Worm (Caenorhabditis elegans) whole organism, L2 larva: ENCODE measurements around the gene K09C4.10.

Experiments used
- C34F6.9 ChIP-seq: fragments of 150-350 bp; optimal IDR thresholded peaks from 2 replicates; lab custom pipeline; 2014; ENCODE audit warnings: missing biosample characterization, missing genetic modification characterization
- F13H6.1 ChIP-seq: sonication (generic microtip); optimal IDR thresholded peaks from 2 replicates; lab custom pipeline; 2016; ENCODE audit warnings: missing genetic modification characterization, missing compliant biosample characterization
- R02D3.7 ChIP-seq: fragments of 150-350 bp; optimal IDR thresholded peaks from 2 replicates; lab custom pipeline; 2014; ENCODE audit warnings: missing biosample characterization, missing genetic modification characterization
- Y55F3AM.14 ChIP-seq: fragments of 200-800 bp; sonication (Bioruptor generic); optimal IDR thresholded peaks from 2 replicates; lab custom pipeline; 2018; ENCODE audit warnings: mild to moderate bottlenecking, missing genetic modification characterization, missing compliant biosample characterization
- alr-1 ChIP-seq: fragments of 150-350 bp; optimal IDR thresholded peaks from 2 replicates; lab custom pipeline; 2014; ENCODE audit warnings: missing biosample characterization, missing genetic modification characterization
- ama-1 ChIP-seq: fragments of 150-350 bp; optimal IDR thresholded peaks from 2 replicates; lab custom pipeline; 2018; ENCODE audit warnings: inconsistent platforms
- ceh-16 ChIP-seq: fragments of 150-350 bp; optimal IDR thresholded peaks from 2 replicates; lab custom pipeline; 2014; ENCODE audit warnings: missing biosample characterization, missing genetic modification characterization
- ceh-82 ChIP-seq: fragments of 150-350 bp; optimal IDR thresholded peaks from 2 replicates; lab custom pipeline; 2014; ENCODE audit warnings: missing biosample characterization, missing genetic modification characterization
- crh-2 ChIP-seq: sonication (generic microtip); optimal IDR thresholded peaks from 2 replicates; lab custom pipeline; 2017; ENCODE audit warnings: missing biosample characterization, missing genetic modification characterization
- dmd-4 ChIP-seq: sonication (generic microtip); optimal IDR thresholded peaks from 2 replicates; lab custom pipeline; 2017; ENCODE audit warnings: missing biosample characterization, missing genetic modification characterization
- egl-27 ChIP-seq: sonication (generic microtip); optimal IDR thresholded peaks from 3 replicates; lab custom pipeline; 2017; ENCODE audit warnings: missing biosample characterization, missing genetic modification reagents, missing genetic modification characterization
- elt-1 ChIP-seq: fragments of 150-350 bp; optimal IDR thresholded peaks from 2 replicates; lab custom pipeline; 2014; ENCODE audit warnings: missing biosample characterization, missing genetic modification characterization
- fos-1 ChIP-seq: fragments of 150-350 bp; optimal IDR thresholded peaks from 2 replicates; lab custom pipeline; 2014; ENCODE audit warnings: missing biosample characterization, missing genetic modification characterization
- gmeb-1 ChIP-seq: fragments of 150-350 bp; optimal IDR thresholded peaks from 2 replicates; lab custom pipeline; 2014; ENCODE audit warnings: missing biosample characterization, missing genetic modification characterization
- lin-11 ChIP-seq: fragments of 150-350 bp; sonication (generic microtip); optimal IDR thresholded peaks from 2 replicates; lab custom pipeline; 2014; ENCODE audit warnings: missing biosample characterization, missing genetic modification characterization, inconsistent platforms, mixed read lengths
- lin-39 ChIP-seq: fragments of 150-350 bp; optimal IDR thresholded peaks from 2 replicates; lab custom pipeline; 2014; ENCODE audit warnings: missing biosample characterization, missing genetic modification reagents, missing genetic modification characterization
- mab-5 ChIP-seq: fragments of 150-350 bp; optimal IDR thresholded peaks from 2 replicates; lab custom pipeline; 2014; ENCODE audit warnings: missing biosample characterization, missing genetic modification characterization
- mdl-1 ChIP-seq, 2 experiments: fragments of 150-350 bp in 1 of 2; sonication (generic microtip) in 1 of 2; optimal IDR thresholded peaks; 2 replicates each; lab custom pipeline; 2017; ENCODE audit warnings: missing biosample characterization in 2 of 2, missing genetic modification characterization in 2 of 2
- nhr-11 ChIP-seq: fragments of 150-350 bp; optimal IDR thresholded peaks from 2 replicates; lab custom pipeline; 2014; ENCODE audit warnings: missing biosample characterization, missing genetic modification characterization
- nhr-12 ChIP-seq: fragments of 150-350 bp; optimal IDR thresholded peaks from 2 replicates; lab custom pipeline; 2014; ENCODE audit warnings: missing biosample characterization, missing genetic modification characterization
- nhr-129 ChIP-seq: fragments of 150-350 bp; optimal IDR thresholded peaks from 2 replicates; lab custom pipeline; 2014; ENCODE audit warnings: missing biosample characterization, missing genetic modification characterization
- nhr-21 ChIP-seq: fragments of 150-350 bp; optimal IDR thresholded peaks from 2 replicates; lab custom pipeline; 2014; ENCODE audit warnings: missing biosample characterization, missing genetic modification characterization
- nhr-23 ChIP-seq: fragments of 150-350 bp; optimal IDR thresholded peaks from 2 replicates; lab custom pipeline; 2014; ENCODE audit warnings: missing biosample characterization, missing genetic modification reagents, missing genetic modification characterization
- nhr-25 ChIP-seq: fragments of 150-350 bp; sonication (generic microtip); optimal IDR thresholded peaks from 3 replicates; lab custom pipeline; 2014; ENCODE audit warnings: missing biosample characterization, missing genetic modification characterization
- nhr-6 ChIP-seq: fragments of 150-350 bp; optimal IDR thresholded peaks from 2 replicates; lab custom pipeline; 2014; ENCODE audit warnings: missing biosample characterization, missing genetic modification characterization
- nhr-77 ChIP-seq: fragments of 150-350 bp; optimal IDR thresholded peaks from 2 replicates; lab custom pipeline; 2014; ENCODE audit warnings: missing biosample characterization, missing genetic modification characterization
- peb-1 ChIP-seq: fragments of 150-350 bp; optimal IDR thresholded peaks from 2 replicates; lab custom pipeline; 2014; ENCODE audit warnings: missing biosample characterization, missing genetic modification characterization
- sem-4 ChIP-seq: fragments of 150-350 bp; optimal IDR thresholded peaks from 2 replicates; lab custom pipeline; 2014; ENCODE audit warnings: missing biosample characterization, missing genetic modification reagents, missing genetic modification characterization
- skn-1 ChIP-seq: sonication (generic microtip); optimal IDR thresholded peaks from 2 replicates; lab custom pipeline; 2017; ENCODE audit warnings: missing biosample characterization, missing genetic modification characterization
- sma-3 ChIP-seq: sonication (generic microtip); optimal IDR thresholded peaks from 2 replicates; lab custom pipeline; 2016; ENCODE audit warnings: missing genetic modification reagents, missing genetic modification characterization, missing compliant biosample characterization
- sma-9 ChIP-seq, 2 experiments: fragments of 150-350 bp in 1 of 2; sonication (generic microtip) in 1 of 2; optimal IDR thresholded peaks; 2 replicates each; lab custom pipeline; 2014 to 2016; ENCODE audit warnings: missing genetic modification characterization in 2 of 2, mild to moderate bottlenecking in 1 of 2, missing biosample characterization in 1 of 2, missing compliant biosample characterization in 1 of 2, missing genetic modification reagents in 1 of 2, moderate library complexity in 1 of 2
- snpc-4 ChIP-seq: fragments of 150-350 bp; optimal IDR thresholded peaks from 2 replicates; lab custom pipeline; 2014; ENCODE audit warnings: missing biosample characterization, missing genetic modification characterization
- unc-39 ChIP-seq: fragments of 150-350 bp; optimal IDR thresholded peaks from 2 replicates; lab custom pipeline; 2014; ENCODE audit warnings: missing biosample characterization, missing genetic modification characterization
- unc-55 ChIP-seq: fragments of 150-350 bp; sonication (generic microtip); optimal IDR thresholded peaks from 3 replicates; lab custom pipeline; 2014; ENCODE audit warnings: missing biosample characterization, missing genetic modification reagents, missing genetic modification characterization
- ztf-1 ChIP-seq: fragments of 200-800 bp; sonication (Bioruptor generic); conservative IDR thresholded peaks from 2 replicates; pipeline ENCODE4 v1.3.6; 2022; ENCODE audit warnings: missing genetic modification characterization, missing compliant biosample characterization
- ztf-11 ChIP-seq: sonication (generic microtip); optimal IDR thresholded peaks from 2 replicates; lab custom pipeline; 2017; ENCODE audit warnings: missing biosample characterization, missing genetic modification characterization
- ztf-4 ChIP-seq: fragments of 150-350 bp; optimal IDR thresholded peaks from 2 replicates; lab custom pipeline; 2014; ENCODE audit warnings: missing biosample characterization, missing genetic modification characterization

The K09C4.10 gene

DNA sequence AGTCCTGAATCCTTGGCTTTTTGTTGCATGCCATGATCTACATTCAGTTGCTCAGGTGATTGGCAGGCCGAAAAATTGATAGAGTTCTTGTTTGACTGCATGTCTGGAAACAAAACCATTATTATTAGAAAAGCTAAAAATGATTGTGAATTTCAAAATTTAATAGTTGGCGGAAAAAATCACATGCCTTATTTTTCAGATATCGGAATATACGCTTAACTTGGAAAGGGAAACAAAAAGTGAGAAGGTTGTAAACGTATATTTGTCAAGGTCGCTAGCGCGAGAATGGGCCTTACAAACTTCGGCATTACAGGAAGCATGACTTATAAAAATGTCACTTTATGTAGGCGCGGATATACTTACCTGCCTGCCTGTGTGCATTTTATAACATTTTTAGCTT lies 8.4 kb downstream of the K09C4.10 start, which contains the start of gene K09C4.9:
K09C4.9 (minus strand) TSS at position 101 of the 400 bp plus-strand sequence.
- no peak for TF ChIP-seq nhr-21 (tag; lab: Kevin White, UChicago)
- no peak for TF ChIP-seq dmd-4 (tag; lab: Kevin White, UChicago)
- TF ChIP-seq unc-39: no peak
- TF ChIP-seq sma-9 (GFP tag; optimal IDR thresholded peaks at IDR 0.05; lab: Kevin White, UChicago): no peak
- TF ChIP-seq sma-9 (tag; optimal IDR thresholded peaks at IDR 0.05; lab: Kevin White, UChicago): no peak
- no peak for TF ChIP-seq Y55F3AM.14
- no peak for TF ChIP-seq R02D3.7 (tag; lab: Kevin White, UChicago)
- TF ChIP-seq ztf-11 (tag; lab: Kevin White, UChicago): no peak
- TF ChIP-seq fos-1 (tag; lab: Kevin White, UChicago): no peak
- TF ChIP-seq, all 48 proteins: peak for 0

DNA sequence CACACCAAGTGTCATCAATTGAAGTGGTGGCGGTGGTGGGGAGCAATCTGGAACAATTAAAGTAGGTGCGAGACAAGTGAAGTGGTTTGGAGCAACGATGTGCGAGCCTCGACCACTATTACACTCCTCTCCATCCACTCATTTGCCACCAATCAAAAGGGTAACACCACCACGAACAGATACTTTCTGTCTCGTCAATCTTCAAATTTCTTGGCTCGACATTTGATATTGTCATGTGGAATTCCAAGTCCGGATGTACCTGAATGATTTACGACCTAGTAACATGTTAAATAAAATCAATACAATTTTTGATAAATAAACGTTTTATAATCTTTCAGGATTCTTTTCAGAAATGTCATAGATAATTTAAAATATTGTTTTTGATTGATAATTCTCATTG lies 9.2 kb downstream of the K09C4.10 start, which contains the start of gene sul-1:
sul-1 (minus strand) TSS at position 101 of the 400 bp plus-strand sequence.
- TF ChIP-seq snpc-4 (tag; lab: Kevin White, UChicago): no peak
- TF ChIP-seq mdl-1 (tag; optimal IDR thresholded peaks at IDR 0.05; lab: Kevin White, UChicago): no peak
- no peak for TF ChIP-seq elt-1 (tag; lab: Kevin White, UChicago)
- no peak for TF ChIP-seq sma-3 (GFP tag; lab: Kevin White, UChicago)
- no peak for TF ChIP-seq ztf-11 (tag; lab: Kevin White, UChicago)
- TF ChIP-seq alr-1: no peak
- no peak for TF ChIP-seq ama-1
- no peak for TF ChIP-seq F13H6.1
- no peak for TF ChIP-seq ztf-1 (GFP tag; lab: Robert Waterston, UW)
- no peak for TF ChIP-seq crh-2 (tag; lab: Kevin White, UChicago)
- no peak for TF ChIP-seq fos-1 (tag; lab: Kevin White, UChicago)
- no peak for TF ChIP-seq nhr-11
- no peak for TF ChIP-seq R02D3.7 (tag; lab: Kevin White, UChicago)
- no peak for TF ChIP-seq lin-39 (tag; lab: Kevin White, UChicago)
- no peak for TF ChIP-seq nhr-6 (tag; lab: Kevin White, UChicago)
- no peak for TF ChIP-seq nhr-23 (tag; lab: Kevin White, UChicago)

DNA sequence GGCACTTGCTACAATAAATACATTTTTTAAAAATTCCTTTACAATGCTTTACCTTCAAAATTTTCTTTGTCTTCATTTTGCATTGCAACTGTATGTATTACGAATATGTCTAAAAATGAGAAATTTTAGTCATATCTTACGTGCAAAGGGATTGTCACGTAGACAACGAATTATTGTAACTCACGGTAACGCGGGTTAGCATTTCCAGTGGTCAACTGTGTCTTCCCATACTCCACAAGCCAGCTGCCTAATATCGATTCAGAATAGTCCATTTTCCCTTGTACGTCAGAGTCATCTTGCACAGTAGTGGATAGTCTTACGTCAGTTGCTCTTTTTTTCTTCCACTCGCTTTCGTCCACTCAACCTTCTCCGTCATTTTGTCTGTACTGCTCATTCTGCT lies 17.4 kb downstream of the K09C4.10 start, which contains the start of gene fbxb-71:
fbxb-71 (plus strand) TSS at position 301 of the 400 bp plus-strand sequence.
- no peak for TF ChIP-seq unc-39
- TF ChIP-seq mdl-1 (tag; optimal IDR thresholded peaks at IDR 0.05; lab: Kevin White, UChicago): no peak
- TF ChIP-seq elt-1 (tag; lab: Kevin White, UChicago): no peak
- no peak for TF ChIP-seq crh-2 (tag; lab: Kevin White, UChicago)
- TF ChIP-seq sma-9 (GFP tag; optimal IDR thresholded peaks at IDR 0.05; lab: Kevin White, UChicago): no peak
- no peak for TF ChIP-seq sma-9 (tag; optimal IDR thresholded peaks at IDR 0.05; lab: Kevin White, UChicago)
- no peak for TF ChIP-seq ztf-4
- TF ChIP-seq nhr-12 (tag; lab: Kevin White, UChicago): no peak
- TF ChIP-seq ceh-16 (tag; lab: Kevin White, UChicago): no peak
- no peak for TF ChIP-seq sem-4 (tag; lab: Kevin White, UChicago)
- no peak for TF ChIP-seq ztf-11 (tag; lab: Kevin White, UChicago)
- TF ChIP-seq nhr-21 (tag; lab: Kevin White, UChicago): no peak
- TF ChIP-seq peb-1 (tag; lab: Kevin White, UChicago): no peak
- TF ChIP-seq Y55F3AM.14: no peak
- TF ChIP-seq unc-55 (GFP tag; lab: Kevin White, UChicago): no peak
- no peak for TF ChIP-seq egl-27 (tag; lab: Kevin White, UChicago)

DNA sequence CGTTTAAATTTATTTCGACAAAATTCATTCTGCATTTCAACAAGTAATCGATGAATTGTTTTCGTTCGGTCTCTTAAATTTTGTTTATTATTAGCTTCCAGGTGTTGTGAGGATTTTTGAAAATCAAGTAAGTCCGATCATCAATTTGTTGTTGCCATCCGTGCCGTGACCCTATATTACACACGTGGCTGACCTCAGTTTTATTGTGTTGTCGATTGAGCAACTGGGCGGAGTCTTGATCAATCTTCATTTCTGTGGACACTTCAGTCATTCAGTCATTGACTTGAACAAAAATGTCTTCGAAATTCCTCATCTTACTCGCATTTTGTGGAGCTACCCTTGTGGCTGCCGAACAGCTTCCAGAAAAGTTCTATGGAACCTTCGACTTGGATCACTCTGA lies 19.5 kb downstream of the K09C4.10 start, which contains the start of gene lbp-2:
lbp-2 (plus strand) TSS at position 102 of the 400 bp plus-strand sequence.
- TF ChIP-seq mab-5 (tag; lab: Kevin White, UChicago) (peak; percentile 3), nhr-25 (tag; lab: Kevin White, UChicago) (no peak), nhr-129 (peak; percentile 53)

DNA sequence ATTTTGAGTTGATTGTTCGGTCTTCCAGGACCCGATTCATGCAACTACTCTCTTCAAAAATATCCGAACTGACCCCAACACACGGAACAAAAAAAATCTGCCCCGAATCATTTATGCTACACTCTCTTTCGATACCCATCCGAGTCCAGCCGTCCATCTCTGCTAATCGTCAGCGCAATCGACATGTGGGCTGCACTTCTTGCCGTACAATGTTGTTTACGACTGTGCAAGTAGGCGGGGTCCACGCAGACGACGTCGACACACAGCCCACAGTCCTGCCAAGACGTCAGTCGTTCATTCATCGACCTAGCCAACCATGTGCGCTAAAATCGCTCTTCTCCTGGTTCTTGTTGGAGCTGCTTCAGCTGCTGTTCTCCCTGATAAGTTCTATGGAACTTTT lies 21.2 kb downstream of the K09C4.10 start, which contains the start of gene lbp-1:
lbp-1 (plus strand) TSS at position 301 of the 400 bp plus-strand sequence.
- TF ChIP-seq F13H6.1 (no peak), elt-1 (tag; lab: Kevin White, UChicago) (no peak), mdl-1 (tag; optimal IDR thresholded peaks at IDR 0.05; lab: Kevin White, UChicago) (no peak), fos-1 (tag; lab: Kevin White, UChicago) (no peak), ceh-82 (tag; lab: Kevin White, UChicago) (no peak), C34F6.9 (tag; lab: Kevin White, UChicago) (no peak), lin-11 (tag; lab: Kevin White, UChicago) (no peak), nhr-6 (tag; lab: Kevin White, UChicago) (no peak), skn-1 (tag; lab: Kevin White, UChicago) (no peak), mab-5 (tag; lab: Kevin White, UChicago) (no peak), nhr-12 (tag; lab: Kevin White, UChicago) (no peak), gmeb-1 (no peak), lin-39 (tag; lab: Kevin White, UChicago) (no peak), nhr-23 (tag; lab: Kevin White, UChicago) (no peak), nhr-77 (tag; lab: Kevin White, UChicago) (no peak), sma-9 (GFP tag; optimal IDR thresholded peaks at IDR 0.05; lab: Kevin White, UChicago) (no peak), sma-9 (tag; optimal IDR thresholded peaks at IDR 0.05; lab: Kevin White, UChicago) (no peak), snpc-4 (tag; lab: Kevin White, UChicago) (no peak)
